Worm (Caenorhabditis elegans) whole organism, young adult: ENCODE data around the gene R09D1.13.

ENCODE experiments used
- B0035.1 ChIP-seq: sonication (generic microtip); optimal IDR thresholded peaks from 2 replicates; lab custom pipeline; 2016; ENCODE audit warnings: missing genetic modification characterization, mild to moderate bottlenecking, missing compliant biosample characterization, missing genotype, missing genetic modification reagents
- B0261.1 ChIP-seq: sonication (generic microtip); optimal IDR thresholded peaks from 2 replicates; lab custom pipeline; 2016; ENCODE audit warnings: mild to moderate bottlenecking, missing genetic modification characterization, moderate library complexity, missing compliant biosample characterization
- C06A6.2 ChIP-seq: fragments of 200-800 bp; sonication (Bioruptor generic); conservative IDR thresholded peaks from 2 replicates; pipeline ENCODE4 v1.3.6; 2022; ENCODE audit warnings: missing genetic modification characterization, missing compliant biosample characterization
- C17E4.6 ChIP-seq: fragments of 200-800 bp; sonication (Bioruptor generic); IDR thresholded peaks from 2 replicates; pipeline ENCODE4 v1.3.6; 2022; ENCODE audit warnings: missing genetic modification reagents, missing genetic modification characterization, missing compliant biosample characterization
- F55B11.4 ChIP-seq: sonication (generic microtip); optimal IDR thresholded peaks from 2 replicates; lab custom pipeline; 2016; ENCODE audit warnings: missing compliant biosample characterization, missing genetic modification characterization, borderline replicate concordance; ENCODE audit not compliant: insufficient read depth
- Y53F4B.3 ChIP-seq: fragments of 200-800 bp; sonication (Bioruptor generic); IDR thresholded peaks from 2 replicates; pipeline ENCODE4 v1.3.6; 2022; ENCODE audit warnings: missing genetic modification reagents, missing genetic modification characterization, missing compliant biosample characterization
- Y95B8A.8 ChIP-seq: fragments of 200-800 bp; sonication (Bioruptor generic); IDR thresholded peaks from 2 replicates; pipeline ENCODE4 v1.3.6; 2022; ENCODE audit warnings: missing genetic modification reagents, missing genetic modification characterization, missing compliant biosample characterization
- ama-1 ChIP-seq, 3 experiments: fragments of 150-350 bp in 1 of 3; sonication (generic microtip) in 2 of 3; optimal IDR thresholded peaks; 2 replicates each; lab custom pipeline; 2014 to 2018; ENCODE audit warnings: missing biosample characterization in 2 of 3, missing genetic modification characterization in 2 of 3, missing genetic modification reagents in 2 of 3
- attf-3 ChIP-seq: fragments of 200-800 bp; sonication (Bioruptor generic); conservative IDR thresholded peaks from 2 replicates; pipeline ENCODE4 v1.3.6; 2022; ENCODE audit warnings: missing genetic modification reagents, missing genetic modification characterization, missing compliant biosample characterization
- bed-2 ChIP-seq: fragments of 200-800 bp; sonication (Bioruptor generic); IDR thresholded peaks from 2 replicates; pipeline ENCODE4 v1.3.6; 2022; ENCODE audit warnings: missing genetic modification reagents, missing genetic modification characterization, missing compliant biosample characterization
- cebp-1 ChIP-seq, 2 experiments: fragments of 200-800 bp in 1 of 2; sonication (Bioruptor generic) in 1 of 2; sonication (generic microtip) in 1 of 2; IDR thresholded peaks in 1 of 2; optimal IDR thresholded peaks in 1 of 2; 2 replicates each; pipeline versions ENCODE4 v1.3.6 to Lab custom; 2017 to 2022; ENCODE audit warnings: missing compliant biosample characterization in 2 of 2, missing genetic modification characterization in 2 of 2, mild to moderate bottlenecking in 1 of 2, missing genetic modification reagents in 1 of 2, moderate library complexity in 1 of 2
- ceh-27 ChIP-seq: fragments of 200-800 bp; sonication (Bioruptor generic); optimal IDR thresholded peaks from 2 replicates; lab custom pipeline; 2018; ENCODE audit warnings: mild to moderate bottlenecking, missing genetic modification characterization, moderate library complexity, missing compliant biosample characterization
- ceh-79 ChIP-seq: sonication (generic microtip); optimal IDR thresholded peaks from 2 replicates; lab custom pipeline; 2017; ENCODE audit warnings: mild to moderate bottlenecking, missing genetic modification characterization, missing compliant biosample characterization
- efl-1 ChIP-seq: fragments of 150-350 bp; optimal IDR thresholded peaks from 2 replicates; lab custom pipeline; 2014; ENCODE audit warnings: missing biosample characterization, missing genetic modification reagents, missing genetic modification characterization
- egl-18 ChIP-seq: fragments of 200-800 bp; sonication (Bioruptor generic); IDR thresholded peaks from 2 replicates; pipeline ENCODE4 v1.3.6; 2022; ENCODE audit warnings: missing genetic modification reagents, missing genetic modification characterization, missing compliant biosample characterization
- egrh-3 ChIP-seq: fragments of 200-800 bp; sonication (Bioruptor generic); IDR thresholded peaks from 2 replicates; pipeline ENCODE4 v1.3.6; 2022; ENCODE audit warnings: missing genetic modification reagents, missing genetic modification characterization, missing compliant biosample characterization
- hlh-12 ChIP-seq: sonication (generic microtip); optimal IDR thresholded peaks from 2 replicates; lab custom pipeline; 2016; ENCODE audit warnings: missing genetic modification characterization, missing compliant biosample characterization
- hlh-26 ChIP-seq: fragments of 200-800 bp; sonication (Bioruptor generic); conservative IDR thresholded peaks from 2 replicates; pipeline ENCODE4 v1.3.6; 2022; ENCODE audit warnings: missing genetic modification reagents, missing genetic modification characterization, missing compliant biosample characterization
- lag-1 ChIP-seq: fragments of 200-800 bp; sonication (Bioruptor generic); IDR thresholded peaks from 2 replicates; pipeline ENCODE4 v1.3.6; 2022; ENCODE audit warnings: missing genetic modification reagents, missing genetic modification characterization, missing compliant biosample characterization
- lin-35 ChIP-seq, 3 experiments: fragments of 150-350 bp in 2 of 3; sonication (generic microtip) in 1 of 3; optimal IDR thresholded peaks; 2 replicates each; lab custom pipeline; 2014 to 2018; ENCODE audit warnings: missing biosample characterization in 3 of 3, missing genetic modification characterization in 3 of 3, missing genetic modification reagents in 3 of 3
- lir-1 ChIP-seq: fragments of 200-800 bp; sonication (Bioruptor generic); conservative IDR thresholded peaks from 2 replicates; pipeline ENCODE4 v1.3.6; 2022; ENCODE audit warnings: missing genetic modification reagents, missing genetic modification characterization, missing compliant biosample characterization
- madf-10 ChIP-seq: sonication (generic microtip); optimal IDR thresholded peaks from 2 replicates; lab custom pipeline; 2016; ENCODE audit warnings: mild to moderate bottlenecking, missing genetic modification characterization, missing compliant biosample characterization
- madf-3 ChIP-seq: fragments of 200-800 bp; sonication (Bioruptor generic); IDR thresholded peaks from 2 replicates; pipeline ENCODE4 v1.3.6; 2022; ENCODE audit warnings: missing genetic modification reagents, missing genetic modification characterization, missing compliant biosample characterization
- madf-6 ChIP-seq: fragments of 200-800 bp; sonication (Bioruptor generic); IDR thresholded peaks from 2 replicates; pipeline ENCODE4 v1.3.6; 2022; ENCODE audit warnings: missing genetic modification reagents, missing genetic modification characterization, missing compliant biosample characterization
- madf-8 ChIP-seq: fragments of 200-800 bp; sonication (Bioruptor generic); conservative IDR thresholded peaks from 2 replicates; pipeline ENCODE4 v1.3.6; 2022; ENCODE audit warnings: missing genetic modification reagents, missing genetic modification characterization, missing compliant biosample characterization
- nhr-90 ChIP-seq: sonication (generic microtip); optimal IDR thresholded peaks from 2 replicates; lab custom pipeline; 2016; ENCODE audit warnings: missing genotype, mild to moderate bottlenecking, missing genetic modification characterization, missing compliant biosample characterization
- pbrm-1 ChIP-seq: fragments of 200-800 bp; sonication (Bioruptor generic); IDR thresholded peaks from 2 replicates; pipeline ENCODE4 v1.3.6; 2022; ENCODE audit warnings: missing genetic modification reagents, missing genetic modification characterization, missing compliant biosample characterization
- rpc-1 ChIP-seq, 2 experiments: fragments of 150-350 bp in 1 of 2; sonication (generic microtip) in 1 of 2; optimal IDR thresholded peaks; 2 replicates each; lab custom pipeline; 2014 to 2018; ENCODE audit warnings: missing biosample characterization in 1 of 2, missing genetic modification characterization in 1 of 2, missing genetic modification reagents in 1 of 2, missing genotype in 1 of 2
- somi-1 ChIP-seq: fragments of 200-800 bp; sonication (Bioruptor generic); optimal IDR thresholded peaks from 2 replicates; lab custom pipeline; 2018; ENCODE audit warnings: mild to moderate bottlenecking, missing genetic modification characterization, missing compliant biosample characterization
- tbp1 ChIP-seq: fragments of 200-800 bp; sonication (Bioruptor generic); optimal IDR thresholded peaks from 2 replicates; lab custom pipeline; 2018; ENCODE audit warnings: mild to moderate bottlenecking, missing genetic modification characterization, missing compliant biosample characterization
- tbx-9 ChIP-seq: sonication (generic microtip); optimal IDR thresholded peaks from 2 replicates; lab custom pipeline; 2016; ENCODE audit warnings: borderline replicate concordance, missing genetic modification characterization, inconsistent platforms, missing compliant biosample characterization
- ztf-18 ChIP-seq: sonication (generic microtip); optimal IDR thresholded peaks from 2 replicates; lab custom pipeline; 2016; ENCODE audit warnings: missing genotype, mild to moderate bottlenecking, missing genetic modification characterization, missing compliant biosample characterization

R09D1.13 gene

ce11 chrII:9407469-9407868 is 37.8 kb downstream of the R09D1.13 start, which contains the start of gene arrd-2:
arrd-2 (plus strand) TSS chrII:9407769.
- TF ChIP-seq B0261.1 (no peak), Y95B8A.8 (GFP tag; lab: Robert Waterston, UW) (no peak), F55B11.4 (tag; lab: Kevin White, UChicago) (no peak), somi-1 (GFP tag; lab: Kevin White, UChicago) (no peak), B0035.1 (tag; lab: Kevin White, UChicago) (no peak), ceh-79 (no peak), C17E4.6 (GFP tag; lab: Robert Waterston, UW) (no peak), ztf-18 (tag; lab: Kevin White, UChicago) (no peak), nhr-90 (no peak), madf-6 (GFP tag; lab: Robert Waterston, UW) (no peak)
- TF ChIP-seq, all 124 proteins: peak for 0

ce11 chrII:9407020-9407419 is 38.2 kb downstream of the R09D1.13 start, which contains the start of gene mpz-6:
mpz-6 (minus strand) TSS chrII:9407120.
- TF ChIP-seq pbrm-1, result no peak
- TF ChIP-seq madf-3 (GFP tag; lab: Robert Waterston, UW), result no peak
- no peak for TF ChIP-seq hlh-26
- no peak for TF ChIP-seq C06A6.2 (GFP tag; lab: Robert Waterston, UW)

- TF ChIP-seq egrh-3 (GFP tag; lab: Robert Waterston, UW), result peak; percentile 94
Observed at ce11 chrII:9405013-9405412, 40.3 kb downstream of the R09D1.13 start.

- TF ChIP-seq efl-1 (GFP tag; lab: Kevin White, UChicago) (no peak), lag-1 (GFP tag; lab: Robert Waterston, UW) (no peak), lir-1 (GFP tag; lab: Robert Waterston, UW) (no peak), ama-1 (optimal IDR thresholded peaks at IDR 0.05; lab: Kevin White, UChicago) (no peak), ama-1 (GFP tag; optimal IDR thresholded peaks at IDR 0.05; lab: Kevin White, UChicago) (no peak), cebp-1 (GFP tag; IDR thresholded peaks at IDR 0.05; lab: Robert Waterston, UW) (no peak), cebp-1 (tag; optimal IDR thresholded peaks at IDR 0.05; lab: Kevin White, UChicago) (no peak), egl-18 (GFP tag; lab: Robert Waterston, UW) (no peak), hlh-12 (no peak), bed-2 (GFP tag; lab: Robert Waterston, UW) (no peak), tbp1 (GFP tag; lab: Kevin White, UChicago) (no peak), madf-10 (tag; lab: Kevin White, UChicago) (no peak), lin-35 (GFP tag; optimal IDR thresholded peaks at IDR 0.05; lab: Kevin White, UChicago) (no peak), C06A6.2 (GFP tag; lab: Robert Waterston, UW) (no peak), madf-8 (GFP tag; lab: Robert Waterston, UW) (no peak), ceh-27 (GFP tag; lab: Kevin White, UChicago) (no peak), tbx-9 (tag; lab: Kevin White, UChicago) (no peak), rpc-1 (optimal IDR thresholded peaks at IDR 0.05; lab: Kevin White, UChicago) (no peak), rpc-1 (tag; optimal IDR thresholded peaks at IDR 0.05; lab: Kevin White, UChicago) (no peak)
- TF ChIP-seq, all 124 proteins: peak for 0
Observed at ce11 chrII:9403846-9404245, 41.4 kb downstream of the R09D1.13 start, which contains the start of gene Y51B9A.5. Y51B9A.5 (plus strand) TSS chrII:9404146.

ce11 chrII:9403087-9403486 is 42.2 kb downstream of the R09D1.13 start, which contains the start of gene Y51B9A.6:
Y51B9A.6 (minus strand) TSS chrII:9403187.
- TF ChIP-seq attf-3, result no peak
- no peak for TF ChIP-seq Y53F4B.3
